Worm (Caenorhabditis elegans) whole organism, L2 larva: ENCODE data around the gene Y55H10A.2.

ENCODE experiments used
- aly-2 ChIP-seq: fragments of 150-350 bp; optimal IDR thresholded peaks from 2 replicates; lab custom pipeline; 2014; ENCODE audit warnings: missing biosample characterization, missing genetic modification characterization
- ceh-82 ChIP-seq: fragments of 150-350 bp; optimal IDR thresholded peaks from 2 replicates; lab custom pipeline; 2014; ENCODE audit warnings: missing biosample characterization, missing genetic modification characterization
- dmd-4 ChIP-seq: sonication (generic microtip); optimal IDR thresholded peaks from 2 replicates; lab custom pipeline; 2017; ENCODE audit warnings: missing biosample characterization, missing genetic modification characterization
- fos-1 ChIP-seq: fragments of 150-350 bp; optimal IDR thresholded peaks from 2 replicates; lab custom pipeline; 2014; ENCODE audit warnings: missing biosample characterization, missing genetic modification characterization
- lin-39 ChIP-seq: fragments of 150-350 bp; optimal IDR thresholded peaks from 2 replicates; lab custom pipeline; 2014; ENCODE audit warnings: missing biosample characterization, missing genetic modification reagents, missing genetic modification characterization
- lsy-2 ChIP-seq, 2 experiments: fragments of 150-350 bp in 1 of 2; sonication (generic microtip) in 1 of 2; optimal IDR thresholded peaks; 2 replicates each; lab custom pipeline; 2014 to 2017; ENCODE audit warnings: missing biosample characterization in 2 of 2, missing genetic modification characterization in 2 of 2
- mab-5 ChIP-seq: fragments of 150-350 bp; optimal IDR thresholded peaks from 2 replicates; lab custom pipeline; 2014; ENCODE audit warnings: missing biosample characterization, missing genetic modification characterization
- nhr-11 ChIP-seq: fragments of 150-350 bp; optimal IDR thresholded peaks from 2 replicates; lab custom pipeline; 2014; ENCODE audit warnings: missing biosample characterization, missing genetic modification characterization
- nhr-23 ChIP-seq: fragments of 150-350 bp; optimal IDR thresholded peaks from 2 replicates; lab custom pipeline; 2014; ENCODE audit warnings: missing biosample characterization, missing genetic modification reagents, missing genetic modification characterization
- nhr-77 ChIP-seq: fragments of 150-350 bp; optimal IDR thresholded peaks from 2 replicates; lab custom pipeline; 2014; ENCODE audit warnings: missing biosample characterization, missing genetic modification characterization
- snpc-4 ChIP-seq: fragments of 150-350 bp; optimal IDR thresholded peaks from 2 replicates; lab custom pipeline; 2014; ENCODE audit warnings: missing biosample characterization, missing genetic modification characterization
- unc-39 ChIP-seq: fragments of 150-350 bp; optimal IDR thresholded peaks from 2 replicates; lab custom pipeline; 2014; ENCODE audit warnings: missing biosample characterization, missing genetic modification characterization
- unc-62 ChIP-seq: fragments of 150-350 bp; optimal IDR thresholded peaks from 2 replicates; lab custom pipeline; 2014; ENCODE audit warnings: missing biosample characterization, missing genetic modification reagents, missing genetic modification characterization
- ztf-11 ChIP-seq: sonication (generic microtip); optimal IDR thresholded peaks from 2 replicates; lab custom pipeline; 2017; ENCODE audit warnings: missing biosample characterization, missing genetic modification characterization

- TF ChIP-seq unc-39 (tag; lab: Kevin White, UChicago): no peak
- no peak for TF ChIP-seq nhr-77
- no peak for TF ChIP-seq snpc-4 (tag; lab: Kevin White, UChicago)
- no peak for TF ChIP-seq ztf-11
- no peak for TF ChIP-seq fos-1 (tag; lab: Kevin White, UChicago)
- TF ChIP-seq aly-2 (tag; lab: Kevin White, UChicago): no peak
- TF ChIP-seq mab-5: no peak
- no peak for TF ChIP-seq nhr-11 (tag; lab: Kevin White, UChicago)
- no peak for TF ChIP-seq nhr-23
- TF ChIP-seq lin-39 (tag; lab: Kevin White, UChicago): no peak
- peak in 1 of 2 experiments; percentile 33 for TF ChIP-seq lsy-2 (tag; optimal IDR thresholded peaks at IDR 0.05; lab: Kevin White, UChicago)
- no peak for TF ChIP-seq dmd-4
- no peak for TF ChIP-seq ceh-82
- TF ChIP-seq unc-62 (GFP tag; lab: Kevin White, UChicago): no peak
Measured at ce11 chrIV:3336585-3336984, 26.7 kb upstream of the Y55H10A.2 start, which contains the start of gene F42A6.6.
